Fruit fly (Drosophila melanogaster): ENCODE measurements around the gene elm.

elm gene

DNA sequence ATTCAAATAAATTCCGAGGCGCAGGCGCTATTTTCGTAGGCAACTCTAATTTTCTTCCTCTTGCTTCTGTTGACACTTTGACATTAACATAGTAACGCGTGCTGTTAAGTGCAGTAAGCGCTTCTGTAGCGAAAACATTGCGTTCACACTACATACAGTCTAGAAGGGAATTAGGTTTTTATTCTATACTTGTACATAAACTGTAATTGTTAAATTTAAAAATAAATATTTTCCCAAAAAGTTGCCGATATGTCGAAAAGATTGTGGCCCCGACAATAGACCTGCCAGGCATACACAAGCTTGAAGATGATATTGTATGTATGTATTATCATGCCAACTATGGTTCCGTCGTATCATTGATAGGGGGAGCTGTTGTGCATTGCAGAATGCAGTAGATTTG is 48.2 kb downstream of the elm start, which contains the start of gene asl (continued):
- TF ChIP-seq CG17829 (tag; optimal IDR thresholded peaks at IDR 0.05) = peak; percentile 85
- TF ChIP-seq peb (GFP tag; IDR thresholded peaks at IDR 0.05) = no peak
- TF ChIP-seq Dbx (GFP tag; IDR thresholded peaks at IDR 0.05) = peak; percentile 57; the same call in 1 of the 3 replicates
- peak; percentile 37 for TF ChIP-seq gfzf (GFP tag; optimal IDR thresholded peaks at IDR 0.05)
- no peak for TF ChIP-seq NFAT (GFP tag; IDR thresholded peaks at IDR 0.05)
- peak; percentile 8 for TF ChIP-seq CG10462 (GFP tag; optimal IDR thresholded peaks at IDR 0.05)
- TF ChIP-seq lilli (GFP tag; optimal IDR thresholded peaks at IDR 0.05) = peak; percentile 76
- TF ChIP-seq Dip3 (GFP tag; optimal IDR thresholded peaks at IDR 0.05) = peak; percentile 73
- no peak for TF ChIP-seq CG3407 (GFP tag; optimal IDR thresholded peaks at IDR 0.05)
- TF ChIP-seq CG30431 (GFP tag; optimal IDR thresholded peaks at IDR 0.05) = no peak
- peak; percentile 49; the same call in 1 of the 2 replicates for TF ChIP-seq sisA (GFP tag; IDR thresholded peaks at IDR 0.05)
- peak; percentile 96 for TF ChIP-seq Elba2 (GFP tag; optimal IDR thresholded peaks at IDR 0.05)
- TF ChIP-seq sqz (GFP tag; optimal IDR thresholded peaks at IDR 0.05) = no peak
- TF ChIP-seq CG8290 (GFP tag; optimal IDR thresholded peaks at IDR 0.05) = peak; percentile 86
- TF ChIP-seq CG8290 (tag; optimal IDR thresholded peaks at IDR 0.05) = peak in 1 of 2 experiments; percentile 77
- TF ChIP-seq CG10209 (GFP tag; optimal IDR thresholded peaks at IDR 0.05) = peak; percentile 44
- peak; percentile 41 for TF ChIP-seq CG9727 (GFP tag; optimal IDR thresholded peaks at IDR 0.05)
- TF ChIP-seq CG18619 (GFP tag; optimal IDR thresholded peaks at IDR 0.05) = peak; percentile 56
- TF ChIP-seq jigr1 (GFP tag; IDR thresholded peaks at IDR 0.05) = no peak
- TF ChIP-seq BEAF-32 (GFP tag; optimal IDR thresholded peaks at IDR 0.05) = peak; percentile 53
- TF ChIP-seq insv (GFP tag; optimal IDR thresholded peaks at IDR 0.05) = peak in 1 of 2 experiments; percentile 77
- TF ChIP-seq bsh (GFP tag; optimal IDR thresholded peaks at IDR 0.05) = peak in 1 of 2 experiments; percentile 69
- peak; percentile 56 for TF ChIP-seq az2 (GFP tag; optimal IDR thresholded peaks at IDR 0.05)
- no peak for TF ChIP-seq bowl (GFP tag; IDR thresholded peaks at IDR 0.05)
- no peak for TF ChIP-seq sens-2 (GFP tag; IDR thresholded peaks at IDR 0.05)
- no peak for TF ChIP-seq nerfin-2 (GFP tag; IDR thresholded peaks at IDR 0.05; ENCODE audit: partially characterized antibody)
- peak; percentile 91 for TF ChIP-seq YL-1 (GFP tag; optimal IDR thresholded peaks at IDR 0.05)
- no peak for TF ChIP-seq run (tag; optimal IDR thresholded peaks at IDR 0.05)
- TF ChIP-seq CG8281 (tag; optimal IDR thresholded peaks at IDR 0.05) = no peak
- peak; percentile 62 for TF ChIP-seq slbo (GFP tag; IDR thresholded peaks at IDR 0.05)
- peak; percentile 20 for TF ChIP-seq repo (GFP tag; optimal IDR thresholded peaks at IDR 0.05)
- TF ChIP-seq CG31224 (GFP tag; IDR thresholded peaks at IDR 0.05) = peak; percentile 42; the same call in 1 of the 2 replicates
- no peak for TF ChIP-seq da (GFP tag; optimal IDR thresholded peaks at IDR 0.05)
- TF ChIP-seq CG31441 (GFP tag; IDR thresholded peaks at IDR 0.05) = no peak; the same call in 1 of the 2 replicates
- peak; percentile 68; the same call in 2 of the 3 replicates for TF ChIP-seq tgo (GFP tag; IDR thresholded peaks at IDR 0.05)
- TF ChIP-seq CG14965 (GFP tag; optimal IDR thresholded peaks at IDR 0.05; ENCODE audit: borderline replicate concordance) = no peak
- TF ChIP-seq CG3847 (GFP tag; IDR thresholded peaks at IDR 0.05) = peak; percentile 55
- no peak for TF ChIP-seq CG6254 (GFP tag; optimal IDR thresholded peaks at IDR 0.05)
- peak; percentile 62 for TF ChIP-seq Meics (GFP tag; optimal IDR thresholded peaks at IDR 0.05)
- peak; percentile 42 for TF ChIP-seq BtbVII (GFP tag; optimal IDR thresholded peaks at IDR 0.05)
- no peak for TF ChIP-seq CG34224 (GFP tag; IDR thresholded peaks at IDR 0.05; ENCODE audit: partially characterized antibody)
- no peak for TF ChIP-seq oc (tag; optimal IDR thresholded peaks at IDR 0.05)
- no peak for TF ChIP-seq her (GFP tag; optimal IDR thresholded peaks at IDR 0.05)
- peak; percentile 7 for TF ChIP-seq CG4328 (GFP tag; optimal IDR thresholded peaks at IDR 0.05)
- TF ChIP-seq B-H2 (GFP tag; optimal IDR thresholded peaks at IDR 0.05) = peak; percentile 33
- peak; percentile 54 for TF ChIP-seq caup (GFP tag; optimal IDR thresholded peaks at IDR 0.05; ENCODE audit: severe bottlenecking)
- TF ChIP-seq D19A (tag; optimal IDR thresholded peaks at IDR 0.05) = peak; percentile 60
- peak; percentile 65 for TF ChIP-seq dmrt11E (tag; optimal IDR thresholded peaks at IDR 0.05)
- TF ChIP-seq scrt (GFP tag; optimal IDR thresholded peaks at IDR 0.05) = no peak
- TF ChIP-seq CG15696 (tag; optimal IDR thresholded peaks at IDR 0.05) = peak; percentile 71
- TF ChIP-seq CG15269 (tag; optimal IDR thresholded peaks at IDR 0.05) = no peak

Measured in whole organism, embryonic.